Worm (Caenorhabditis elegans): Measurements from ENCODE around the gene srz-10.

DNA sequence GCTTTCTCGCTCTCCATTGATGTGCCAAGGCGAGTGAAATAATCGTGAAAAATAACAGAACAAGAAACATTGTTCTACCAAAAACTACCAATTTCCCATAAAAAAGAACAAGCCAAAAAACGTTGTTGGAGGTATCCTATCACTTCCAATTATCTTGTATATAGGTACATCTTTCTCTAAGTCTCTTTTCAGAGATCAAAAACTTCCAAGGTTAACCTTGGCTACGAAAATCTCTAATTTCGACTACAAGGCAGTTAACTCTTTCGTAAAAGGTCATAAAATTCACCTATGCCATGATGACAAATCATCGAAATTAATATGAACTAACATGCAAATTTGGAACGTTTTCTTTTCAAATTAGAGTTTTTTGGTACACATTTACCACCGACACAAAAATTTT is 21.0 kb downstream of the srz-10 start, which contains the start of gene cyp-34A1:
- no peak for TF ChIP-seq unc-39 (tag; optimal IDR thresholded peaks at IDR 0.05)
- no peak for TF ChIP-seq pqm-1 (tag; optimal IDR thresholded peaks at IDR 0.05)
- no peak for TF ChIP-seq zag-1 (tag; optimal IDR thresholded peaks at IDR 0.05)
